Fruit fly (Drosophila melanogaster): Measurements from ENCODE around the gene CG34289.

The CG34289 gene

DNA sequence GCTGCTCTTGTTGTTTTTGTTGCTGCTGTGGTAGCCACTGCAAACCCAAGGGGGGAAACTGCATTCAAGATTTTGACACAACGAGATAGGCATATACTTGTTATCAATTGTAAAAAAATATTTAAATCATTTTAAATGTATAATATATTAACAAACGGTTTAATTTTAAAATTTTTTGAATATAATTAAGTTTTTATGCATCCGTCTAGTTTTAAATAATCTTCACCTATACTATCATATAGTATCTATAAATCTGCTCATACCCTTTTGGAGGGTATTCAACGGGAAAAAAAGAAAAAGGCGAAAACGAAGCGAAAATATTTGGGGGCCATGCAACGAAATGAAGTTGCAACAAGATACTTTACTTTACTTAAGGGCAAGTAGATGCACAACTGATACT lies 10.8 kb downstream of the CG34289 start (continued):
- peak; percentile 25 for TF ChIP-seq CG6808 (GFP tag; optimal IDR thresholded peaks at IDR 0.05)
- TF ChIP-seq OdsH (GFP tag; optimal IDR thresholded peaks at IDR 0.05) = peak; percentile 42
- no peak for TF ChIP-seq fd85E (GFP tag; optimal IDR thresholded peaks at IDR 0.05)
- peak; percentile 5 for TF ChIP-seq vri (GFP tag; optimal IDR thresholded peaks at IDR 0.05)
- no peak for TF ChIP-seq spab (GFP tag; optimal IDR thresholded peaks at IDR 0.05)
- peak; percentile 22 for TF ChIP-seq Hr39 (GFP tag; optimal IDR thresholded peaks at IDR 0.05)
- TF ChIP-seq CG9139 (GFP tag; optimal IDR thresholded peaks at IDR 0.05) = no peak
- TF ChIP-seq CG34406 (GFP tag; optimal IDR thresholded peaks at IDR 0.05) = peak; percentile 79
- peak; percentile 70 for TF ChIP-seq CG8632 (GFP tag; optimal IDR thresholded peaks at IDR 0.05)
- TF ChIP-seq CG10669 (GFP tag; optimal IDR thresholded peaks at IDR 0.05) = peak; percentile 9
- TF ChIP-seq Blimp-1 (GFP tag; optimal IDR thresholded peaks at IDR 0.05) = peak; percentile 20
- peak; percentile 49 for TF ChIP-seq dsx (GFP tag; optimal IDR thresholded peaks at IDR 0.05; ENCODE audit: poor library complexity, severe bottlenecking)
- no peak for TF ChIP-seq dac (GFP tag; optimal IDR thresholded peaks at IDR 0.05)
- peak; percentile 5 for TF ChIP-seq Sox15 (GFP tag; optimal IDR thresholded peaks at IDR 0.05)
- TF ChIP-seq esn (GFP tag; optimal IDR thresholded peaks at IDR 0.05) = peak; percentile 76
- TF ChIP-seq Lpt (GFP tag; optimal IDR thresholded peaks at IDR 0.05) = no peak
- TF ChIP-seq acj6 (GFP tag; optimal IDR thresholded peaks at IDR 0.05) = peak; percentile 54
- peak; percentile 41 for TF ChIP-seq achi (GFP tag; optimal IDR thresholded peaks at IDR 0.05)
- no peak for TF ChIP-seq fkh (GFP tag; optimal IDR thresholded peaks at IDR 0.05)
- no peak for TF ChIP-seq salr (GFP tag; optimal IDR thresholded peaks at IDR 0.05)
- peak; percentile 3 for TF ChIP-seq CG7368 (GFP tag; optimal IDR thresholded peaks at IDR 0.05)
- peak; percentile 21 for TF ChIP-seq CG8319 (GFP tag; optimal IDR thresholded peaks at IDR 0.05)
- no peak for TF ChIP-seq CG8119 (GFP tag; IDR thresholded peaks at IDR 0.05)
- peak; percentile 49 for TF ChIP-seq topi (GFP tag; optimal IDR thresholded peaks at IDR 0.05)
- peak; percentile 18 for TF ChIP-seq Ets96B (tag; optimal IDR thresholded peaks at IDR 0.05)
- no peak for TF ChIP-seq eg (GFP tag; IDR thresholded peaks at IDR 0.05)
- TF ChIP-seq CG16779 (tag; optimal IDR thresholded peaks at IDR 0.05) = no peak
- TF ChIP-seq Gug (GFP tag; IDR thresholded peaks at IDR 0.05) = no peak

DNA sequence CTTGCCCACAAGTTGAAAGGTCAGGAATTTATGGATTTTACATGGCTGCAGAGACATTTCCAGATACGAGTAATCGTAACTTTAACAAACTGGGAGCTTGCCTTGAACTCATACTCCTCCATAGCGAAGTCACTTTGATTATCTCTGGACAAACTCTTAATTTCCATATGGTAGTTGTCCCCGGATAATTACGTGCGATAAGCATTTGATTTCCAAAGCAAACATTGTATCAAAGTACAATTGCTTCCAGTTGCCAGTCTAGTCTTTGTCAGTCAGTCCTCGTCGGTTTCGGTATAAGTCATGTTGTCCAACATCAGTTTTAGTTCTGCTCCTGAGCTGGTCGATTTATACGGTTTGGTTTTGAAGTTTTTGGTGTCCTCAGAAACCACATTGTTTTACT lies 20.1 kb downstream of the CG34289 start, which contains the start of gene Ir94h:
TSS of gene Ir94h (plus strand) at position 301 of the 400 bp plus-strand sequence.
- no peak for TF ChIP-seq OdsH (GFP tag; optimal IDR thresholded peaks at IDR 0.05)
- TF ChIP-seq topi (GFP tag; optimal IDR thresholded peaks at IDR 0.05) = no peak
- TF ChIP-seq lz (GFP tag; optimal IDR thresholded peaks at IDR 0.05) = no peak
- no peak for TF ChIP-seq Met (GFP tag; optimal IDR thresholded peaks at IDR 0.05)
- no peak for TF ChIP-seq esn (GFP tag; optimal IDR thresholded peaks at IDR 0.05)
- no peak for TF ChIP-seq dsx (GFP tag; optimal IDR thresholded peaks at IDR 0.05; ENCODE audit: poor library complexity, severe bottlenecking)
- TF ChIP-seq CG3032 (tag; optimal IDR thresholded peaks at IDR 0.05) = no peak
- no peak for TF ChIP-seq CG11902 (GFP tag; optimal IDR thresholded peaks at IDR 0.05)
- TF ChIP-seq Ets96B (tag; optimal IDR thresholded peaks at IDR 0.05) = no peak
- TF ChIP-seq CG8319 (GFP tag; optimal IDR thresholded peaks at IDR 0.05) = no peak
- no peak for TF ChIP-seq CG8119 (GFP tag; IDR thresholded peaks at IDR 0.05)
- TF ChIP-seq fd85E (GFP tag; optimal IDR thresholded peaks at IDR 0.05) = no peak
- no peak for TF ChIP-seq CG15336 (GFP tag; IDR thresholded peaks at IDR 0.05)
- no peak for TF ChIP-seq CG9139 (GFP tag; optimal IDR thresholded peaks at IDR 0.05)
- TF ChIP-seq CG7368 (GFP tag; optimal IDR thresholded peaks at IDR 0.05) = no peak
- no peak for TF ChIP-seq achi (GFP tag; optimal IDR thresholded peaks at IDR 0.05)
- no peak for TF ChIP-seq Blimp-1 (GFP tag; optimal IDR thresholded peaks at IDR 0.05)

DNA sequence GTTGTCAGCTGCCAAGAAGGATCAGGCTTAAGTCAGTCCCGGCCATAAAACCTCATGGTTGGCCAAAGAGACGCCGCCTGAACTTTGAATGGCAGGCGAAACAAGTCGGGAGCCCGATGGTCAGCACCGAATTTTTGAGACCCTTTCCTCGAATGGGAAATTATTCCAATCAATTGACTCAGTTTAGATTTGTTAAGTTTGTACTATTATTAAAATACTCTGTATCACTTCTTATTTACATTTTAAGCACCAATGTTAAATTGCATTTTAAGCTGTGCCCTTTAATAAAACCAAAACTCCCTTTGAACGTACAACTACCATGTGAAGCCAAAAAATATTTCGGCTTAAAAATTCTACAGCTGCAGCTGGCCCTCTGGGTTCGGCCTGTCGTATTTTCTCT lies 20.5 kb downstream of the CG34289 start:
- TF ChIP-seq CG32006 (GFP tag; optimal IDR thresholded peaks at IDR 0.05) = peak; percentile 3
- TF ChIP-seq CG8632 (GFP tag; optimal IDR thresholded peaks at IDR 0.05) = peak; percentile 81
- peak; percentile 89 for TF ChIP-seq topi (GFP tag; optimal IDR thresholded peaks at IDR 0.05)
- no peak for TF ChIP-seq spab (GFP tag; optimal IDR thresholded peaks at IDR 0.05)
- TF ChIP-seq CG6792 (GFP tag; optimal IDR thresholded peaks at IDR 0.05) = peak; percentile 88
- TF ChIP-seq CG6808 (GFP tag; optimal IDR thresholded peaks at IDR 0.05) = no peak
- TF ChIP-seq CG6854 (GFP tag; optimal IDR thresholded peaks at IDR 0.05) = peak; percentile 67
- peak; percentile 82 for TF ChIP-seq CG34406 (GFP tag; optimal IDR thresholded peaks at IDR 0.05)
- peak; percentile 50 for TF ChIP-seq CG11762 (GFP tag; optimal IDR thresholded peaks at IDR 0.05; ENCODE audit: insufficient read depth)
- TF ChIP-seq CG6163 (GFP tag; IDR thresholded peaks at IDR 0.05) = peak; percentile 70
- no peak for TF ChIP-seq CG15336 (GFP tag; IDR thresholded peaks at IDR 0.05)
- peak; percentile 88 for TF ChIP-seq cyc (GFP tag; optimal IDR thresholded peaks at IDR 0.05)
- peak; percentile 84 for TF ChIP-seq CG3919 (GFP tag; optimal IDR thresholded peaks at IDR 0.05)
- peak; percentile 86 for TF ChIP-seq CG11902 (GFP tag; optimal IDR thresholded peaks at IDR 0.05)
- TF ChIP-seq CG6276 (GFP tag; optimal IDR thresholded peaks at IDR 0.05) = no peak
- TF ChIP-seq Hr4 (GFP tag; optimal IDR thresholded peaks at IDR 0.05) = no peak
- peak; percentile 88 for TF ChIP-seq Smox (GFP tag; optimal IDR thresholded peaks at IDR 0.05)
- no peak for TF ChIP-seq eg (GFP tag; IDR thresholded peaks at IDR 0.05)
- no peak for TF ChIP-seq dac (GFP tag; optimal IDR thresholded peaks at IDR 0.05)
- TF ChIP-seq CG8119 (GFP tag; IDR thresholded peaks at IDR 0.05) = no peak
- TF ChIP-seq Met (GFP tag; optimal IDR thresholded peaks at IDR 0.05) = peak; percentile 91
- no peak for TF ChIP-seq fkh (GFP tag; optimal IDR thresholded peaks at IDR 0.05)
- TF ChIP-seq CG7368 (GFP tag; optimal IDR thresholded peaks at IDR 0.05) = peak; percentile 67
- TF ChIP-seq vri (GFP tag; optimal IDR thresholded peaks at IDR 0.05) = peak; percentile 75
- TF ChIP-seq Hr38 (GFP tag; optimal IDR thresholded peaks at IDR 0.05) = no peak
- TF ChIP-seq Eip93F (GFP tag; optimal IDR thresholded peaks at IDR 0.05) = peak; percentile 58

Data from whole organism, prepupa.